Worm (Caenorhabditis elegans) whole organism, L4 larva: ENCODE results near the gene R09E10.1.

Experiments
- duxl-1 ChIP-seq: sonication (generic microtip); optimal IDR thresholded peaks from 2 replicates; lab custom pipeline; 2016; ENCODE audit warnings: mild to moderate bottlenecking, missing genetic modification characterization, moderate library complexity, missing compliant biosample characterization; ENCODE audit not compliant: poor library complexity
- egl-27 ChIP-seq: sonication (generic microtip); optimal IDR thresholded peaks from 3 replicates; lab custom pipeline; 2017; ENCODE audit warnings: missing biosample characterization, missing genetic modification reagents, missing genetic modification characterization
- lin-13 ChIP-seq: fragments of 150-350 bp; optimal IDR thresholded peaks from 2 replicates; lab custom pipeline; 2014; ENCODE audit warnings: missing biosample characterization, missing genetic modification reagents, missing genetic modification characterization
- lin-39 ChIP-seq: fragments of 150-350 bp; optimal IDR thresholded peaks from 2 replicates; lab custom pipeline; 2014; ENCODE audit warnings: missing biosample characterization, missing genetic modification reagents, missing genetic modification characterization
- lsy-2 ChIP-seq, 2 experiments: fragments of 150-350 bp in 1 of 2; sonication (generic microtip) in 1 of 2; optimal IDR thresholded peaks; 2 replicates each; lab custom pipeline; 2014 to 2017; ENCODE audit warnings: missing biosample characterization in 2 of 2, missing genetic modification characterization in 2 of 2
- unc-130 ChIP-seq: sonication (generic microtip); optimal IDR thresholded peaks from 2 replicates; lab custom pipeline; 2016; ENCODE audit warnings: missing genetic modification reagents, missing genetic modification characterization, missing compliant biosample characterization

DNA sequence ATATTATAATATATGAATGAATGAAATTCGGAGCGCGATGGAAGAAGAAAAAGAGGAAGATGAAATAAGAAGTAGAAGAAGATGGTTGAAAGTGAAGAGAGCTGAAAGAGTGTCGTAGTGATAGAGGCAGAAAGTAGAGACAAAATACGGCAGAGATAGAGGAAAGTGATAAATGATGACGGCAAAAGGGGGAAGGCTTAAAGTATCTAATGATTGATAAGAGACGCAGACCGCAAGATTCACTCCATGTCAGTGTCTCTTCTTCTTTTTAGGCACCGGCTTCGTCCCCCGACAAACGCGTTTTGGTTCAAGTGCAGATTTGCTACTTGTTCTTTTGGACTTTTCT, 19.8 kb upstream of the R09E10.1 start:
- TF ChIP-seq duxl-1 (tag; lab: Kevin White, UChicago), result no peak
- peak; percentile 18 to 51 for TF ChIP-seq lsy-2 (tag; optimal IDR thresholded peaks at IDR 0.05; lab: Kevin White, UChicago)
- peak; percentile 32 for TF ChIP-seq lin-13 (GFP tag; lab: Kevin White, UChicago)
- no peak for TF ChIP-seq egl-27 (tag; lab: Kevin White, UChicago)
- TF ChIP-seq lin-39 (tag; lab: Kevin White, UChicago), result no peak
- TF ChIP-seq unc-130 (GFP tag; lab: Kevin White, UChicago), result no peak
